Worm (Caenorhabditis elegans) whole organism, L2 larva: ENCODE measurements around the gene F35A5.1.

ENCODE experiments used
- F13H6.1 ChIP-seq: sonication (generic microtip); optimal IDR thresholded peaks from 2 replicates; lab custom pipeline; 2016; ENCODE audit warnings: missing genetic modification characterization, missing compliant biosample characterization
- ama-1 ChIP-seq: fragments of 150-350 bp; optimal IDR thresholded peaks from 2 replicates; lab custom pipeline; 2018; ENCODE audit warnings: inconsistent platforms
- elt-3 ChIP-seq: sonication (generic microtip); optimal IDR thresholded peaks from 2 replicates; lab custom pipeline; 2017; ENCODE audit warnings: missing biosample characterization, missing genetic modification characterization
- nhr-10 ChIP-seq: sonication (generic microtip); optimal IDR thresholded peaks from 2 replicates; lab custom pipeline; 2017; ENCODE audit warnings: missing biosample characterization, missing genetic modification characterization
- nhr-21 ChIP-seq: fragments of 150-350 bp; optimal IDR thresholded peaks from 2 replicates; lab custom pipeline; 2014; ENCODE audit warnings: missing biosample characterization, missing genetic modification characterization
- unc-39 ChIP-seq: fragments of 150-350 bp; optimal IDR thresholded peaks from 2 replicates; lab custom pipeline; 2014; ENCODE audit warnings: missing biosample characterization, missing genetic modification characterization

DNA sequence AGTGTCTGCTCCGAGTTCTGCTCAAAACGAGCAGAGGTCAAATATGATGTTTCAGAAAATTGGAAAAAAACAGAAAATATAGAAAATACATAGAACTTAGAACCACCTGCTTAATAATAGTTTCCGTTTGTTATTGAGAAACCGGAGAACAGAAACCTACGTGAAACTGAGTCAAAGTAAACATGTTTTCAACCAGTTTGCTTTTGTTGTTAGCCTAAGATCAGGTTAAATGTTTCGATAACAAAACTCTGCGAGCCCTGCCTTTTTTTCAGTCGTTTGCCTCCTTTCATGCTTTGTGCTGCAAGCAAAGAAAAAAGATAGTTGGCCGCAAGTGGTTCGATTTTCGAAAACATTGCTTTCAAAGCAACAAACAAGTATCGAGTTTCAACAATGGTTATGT is 23.6 kb downstream of the F35A5.1 start:
- TF ChIP-seq F13H6.1 (tag; lab: Kevin White, UChicago) (no peak), ama-1 (lab: Kevin White, UChicago) (no peak), nhr-10 (no peak), elt-3 (tag; lab: Kevin White, UChicago) (no peak), unc-39 (tag; lab: Kevin White, UChicago) (no peak), nhr-21 (no peak)
